Worm (Caenorhabditis elegans): ENCODE measurements around the gene B0280.11.

The B0280.11 gene

DNA sequence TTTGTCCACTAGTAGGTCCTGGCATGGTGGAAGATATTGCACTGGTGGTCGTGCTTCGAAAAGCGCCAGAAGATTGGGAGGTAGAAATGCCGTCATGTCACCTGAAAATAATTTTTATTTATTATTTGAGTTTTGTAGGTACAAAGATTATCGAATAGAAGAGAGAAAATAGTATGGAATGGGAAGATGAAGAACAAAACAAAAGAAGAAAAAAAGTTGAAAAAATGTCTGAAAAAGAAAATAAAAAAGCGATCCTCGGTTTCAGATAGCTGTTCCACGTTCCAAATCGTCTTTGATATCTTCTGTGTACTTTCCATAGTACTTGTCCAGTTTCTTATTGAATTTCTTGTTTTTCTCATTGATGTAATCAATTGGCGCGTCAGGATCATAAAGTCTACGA lies 23.0 kb upstream of the B0280.11 start, which contains the start of gene rnp-7:
Gene rnp-7, minus strand, starts transcription at position 101 of the 400 bp plus-strand sequence.
- TF ChIP-seq ztf-11 (tag; optimal IDR thresholded peaks at IDR 0.05) (no peak), nhr-77 (tag; optimal IDR thresholded peaks at IDR 0.05) (no peak), R02D3.7 (tag; optimal IDR thresholded peaks at IDR 0.05) (no peak), lin-39 (tag; optimal IDR thresholded peaks at IDR 0.05) (no peak), ZK546.5 (tag; optimal IDR thresholded peaks at IDR 0.05) (no peak), nhr-11 (tag; optimal IDR thresholded peaks at IDR 0.05) (no peak), elt-2 (tag; optimal IDR thresholded peaks at IDR 0.05) (no peak), egl-27 (tag; optimal IDR thresholded peaks at IDR 0.05) (no peak), ceh-82 (tag; optimal IDR thresholded peaks at IDR 0.05) (no peak), pha-4 (tag; optimal IDR thresholded peaks at IDR 0.05) (no peak), jun-1 (tag; optimal IDR thresholded peaks at IDR 0.05) (no peak), nfya-1 (tag; optimal IDR thresholded peaks at IDR 0.05; ENCODE audit: insufficient read depth) (no peak), ceh-16 (tag; optimal IDR thresholded peaks at IDR 0.05) (no peak), nhr-237 (tag; optimal IDR thresholded peaks at IDR 0.05) (no peak), nhr-12 (tag; optimal IDR thresholded peaks at IDR 0.05) (no peak), elt-3 (tag; optimal IDR thresholded peaks at IDR 0.05) (no peak)

DNA sequence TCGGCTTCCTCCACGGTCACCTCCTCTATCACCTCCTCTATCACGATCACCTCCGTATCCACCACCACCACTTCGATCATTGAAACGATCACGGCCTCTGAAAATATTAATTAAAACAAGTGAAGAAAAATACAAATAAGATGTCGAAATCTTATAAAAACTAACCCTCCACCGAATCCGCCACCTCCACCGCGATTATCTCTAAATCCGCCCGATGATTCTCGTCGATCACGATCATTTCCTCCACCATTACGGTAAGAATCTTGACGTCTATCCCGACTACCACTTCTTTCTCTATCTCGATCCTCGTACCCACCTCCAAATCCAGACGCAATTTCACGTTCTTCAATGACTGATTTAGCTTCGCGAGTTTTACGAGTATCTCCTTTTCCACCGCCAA lies 21.2 kb upstream of the B0280.11 start:
- no peak for TF ChIP-seq ceh-28 (tag; optimal IDR thresholded peaks at IDR 0.05)
- TF ChIP-seq ceh-9 (tag; optimal IDR thresholded peaks at IDR 0.05): no peak
- no peak for TF ChIP-seq pha-4 (tag; optimal IDR thresholded peaks at IDR 0.05)
- TF ChIP-seq elt-2 (tag; optimal IDR thresholded peaks at IDR 0.05): no peak
- no peak for TF ChIP-seq jun-1 (tag; optimal IDR thresholded peaks at IDR 0.05)
- no peak for TF ChIP-seq hmg-11 (tag; optimal IDR thresholded peaks at IDR 0.05)
- no peak for TF ChIP-seq daf-12 (tag; optimal IDR thresholded peaks at IDR 0.05)
- TF ChIP-seq lin-15B (tag; optimal IDR thresholded peaks at IDR 0.05): no peak
- no peak for TF ChIP-seq nfya-1 (tag; optimal IDR thresholded peaks at IDR 0.05; ENCODE audit: insufficient read depth)
- no peak for TF ChIP-seq skn-1 (tag; optimal IDR thresholded peaks at IDR 0.05)
- no peak for TF ChIP-seq ceh-16 (tag; optimal IDR thresholded peaks at IDR 0.05)
- no peak for TF ChIP-seq fos-1 (tag; optimal IDR thresholded peaks at IDR 0.05)
- TF ChIP-seq mdl-1 (tag; optimal IDR thresholded peaks at IDR 0.05): no peak
- TF ChIP-seq snpc-4 (tag; optimal IDR thresholded peaks at IDR 0.05): no peak
- TF ChIP-seq nhr-12 (tag; optimal IDR thresholded peaks at IDR 0.05): no peak

DNA sequence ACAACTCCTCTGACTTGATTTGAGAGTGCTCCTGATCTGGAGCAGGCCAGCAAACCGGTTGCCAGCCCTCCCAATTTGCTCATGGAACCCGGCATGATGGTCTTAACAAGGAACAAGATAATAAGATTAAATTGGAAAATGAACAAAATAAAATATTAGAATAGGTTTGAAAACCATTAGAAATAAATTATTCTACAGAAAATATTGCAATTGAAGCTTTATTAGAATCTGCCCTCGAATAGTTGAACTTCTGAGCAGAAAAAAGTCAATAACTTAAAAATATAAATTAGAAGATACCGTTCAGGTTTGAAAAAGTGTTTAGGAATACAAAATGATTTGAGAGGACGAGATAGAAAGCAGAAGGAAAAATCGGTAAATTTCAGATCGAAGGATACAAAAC lies 20.6 kb upstream of the B0280.11 start, which contains the start of gene nuo-4:
Gene nuo-4, minus strand, starts transcription at position 101 of the 400 bp plus-strand sequence.
- no peak for TF ChIP-seq nhr-237 (tag; optimal IDR thresholded peaks at IDR 0.05)
- no peak for TF ChIP-seq ceh-28 (tag; optimal IDR thresholded peaks at IDR 0.05)
- no peak for TF ChIP-seq nhr-28 (tag; optimal IDR thresholded peaks at IDR 0.05)
- TF ChIP-seq nhr-76 (tag; optimal IDR thresholded peaks at IDR 0.05): no peak
- no peak for TF ChIP-seq aly-2 (tag; optimal IDR thresholded peaks at IDR 0.05)

DNA sequence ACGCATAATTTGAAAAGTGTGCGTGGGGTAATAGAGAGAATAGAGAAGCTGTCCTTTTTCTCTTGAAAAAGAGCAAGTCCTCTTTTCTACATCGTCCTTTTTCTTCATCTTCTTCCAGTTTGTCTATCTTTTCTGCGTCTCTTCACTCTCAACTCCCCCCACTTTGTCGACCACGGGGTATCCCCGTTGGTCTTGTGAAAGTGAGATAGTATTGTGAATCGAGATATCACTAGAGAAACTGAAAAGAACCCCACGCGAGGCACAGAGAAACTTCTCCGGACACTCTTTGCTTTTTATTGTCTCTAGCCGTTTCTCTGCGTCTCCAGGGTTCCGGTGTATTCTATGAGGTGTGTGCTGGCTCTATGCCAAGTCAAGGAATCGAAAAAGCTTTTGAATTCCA lies 17.6 kb upstream of the B0280.11 start:
- peak; percentile 85 for TF ChIP-seq egl-5 (tag; optimal IDR thresholded peaks at IDR 0.05)
- TF ChIP-seq fkh-10 (GFP tag; optimal IDR thresholded peaks at IDR 0.05): peak; percentile 98
- TF ChIP-seq nhr-43 (tag; optimal IDR thresholded peaks at IDR 0.05; ENCODE audit: poor library complexity, severe bottlenecking): peak; percentile 80
- TF ChIP-seq ceh-82 (tag; optimal IDR thresholded peaks at IDR 0.05): peak; percentile 52
- no peak for TF ChIP-seq elt-3 (tag; optimal IDR thresholded peaks at IDR 0.05)
- TF ChIP-seq ZK546.5 (tag; optimal IDR thresholded peaks at IDR 0.05): peak; percentile 17
- TF ChIP-seq fos-1 (tag; optimal IDR thresholded peaks at IDR 0.05): peak; percentile 34
- TF ChIP-seq elt-2 (tag; optimal IDR thresholded peaks at IDR 0.05): peak; percentile 83
- peak; percentile 15 for TF ChIP-seq nhr-67 (tag; optimal IDR thresholded peaks at IDR 0.05)
- peak; percentile 74 for TF ChIP-seq nhr-11 (tag; optimal IDR thresholded peaks at IDR 0.05)
- no peak for TF ChIP-seq unc-39 (tag; optimal IDR thresholded peaks at IDR 0.05)
- TF ChIP-seq hmg-11 (tag; optimal IDR thresholded peaks at IDR 0.05): peak; percentile 92
- peak; percentile 79 for TF ChIP-seq tbx-2 (tag; optimal IDR thresholded peaks at IDR 0.05)
- TF ChIP-seq fkh-2 (tag; optimal IDR thresholded peaks at IDR 0.05): no peak
- no peak for TF ChIP-seq ceh-16 (tag; optimal IDR thresholded peaks at IDR 0.05)
- TF ChIP-seq nfya-1 (tag; optimal IDR thresholded peaks at IDR 0.05; ENCODE audit: insufficient read depth): peak; percentile 94
- peak; percentile 92 for TF ChIP-seq pha-4 (tag; optimal IDR thresholded peaks at IDR 0.05)
- peak; percentile 87 for TF ChIP-seq lsy-12 (tag; optimal IDR thresholded peaks at IDR 0.05)
- no peak for TF ChIP-seq nhr-28 (tag; optimal IDR thresholded peaks at IDR 0.05)
- peak; percentile 69 for TF ChIP-seq nhr-77 (tag; optimal IDR thresholded peaks at IDR 0.05)
- TF ChIP-seq elt-1 (tag; optimal IDR thresholded peaks at IDR 0.05): peak; percentile 40
- peak; percentile 89 for TF ChIP-seq jun-1 (tag; optimal IDR thresholded peaks at IDR 0.05)
- peak; percentile 75 for TF ChIP-seq R02D3.7 (tag; optimal IDR thresholded peaks at IDR 0.05)
- TF ChIP-seq nhr-237 (tag; optimal IDR thresholded peaks at IDR 0.05): no peak
- TF ChIP-seq pqm-1 (tag; optimal IDR thresholded peaks at IDR 0.05): peak; percentile 47
- peak; percentile 69 for TF ChIP-seq unc-62 (GFP tag; optimal IDR thresholded peaks at IDR 0.05)
- TF ChIP-seq ama-1 (optimal IDR thresholded peaks at IDR 0.05): peak; percentile 79
- peak; percentile 87 for TF ChIP-seq nhr-25 (tag; optimal IDR thresholded peaks at IDR 0.05)
- no peak for TF ChIP-seq ztf-11 (tag; optimal IDR thresholded peaks at IDR 0.05)
- peak; percentile 89 for TF ChIP-seq ceh-28 (tag; optimal IDR thresholded peaks at IDR 0.05)
- TF ChIP-seq sea-2 (GFP tag; optimal IDR thresholded peaks at IDR 0.05): peak; percentile 13
- peak; percentile 85 for TF ChIP-seq nhr-23 (tag; optimal IDR thresholded peaks at IDR 0.05)
- peak; percentile 81 for TF ChIP-seq zag-1 (tag; optimal IDR thresholded peaks at IDR 0.05)
- peak; percentile 98 for TF ChIP-seq mdl-1 (tag; optimal IDR thresholded peaks at IDR 0.05)
- TF ChIP-seq lin-39 (tag; optimal IDR thresholded peaks at IDR 0.05): peak; percentile 67
- TF ChIP-seq egl-27 (tag; optimal IDR thresholded peaks at IDR 0.05): peak; percentile 97
- TF ChIP-seq snpc-4 (tag; optimal IDR thresholded peaks at IDR 0.05): peak; percentile 88
- TF ChIP-seq ceh-9 (tag; optimal IDR thresholded peaks at IDR 0.05): no peak
